Fruit fly (Drosophila melanogaster): ENCODE data around the gene mip130.

- no peak for TF ChIP-seq emc (GFP tag; optimal IDR thresholded peaks at IDR 0.05)
- peak; percentile 36; the same call in 1 of the 2 replicates for TF ChIP-seq CG5953 (GFP tag; IDR thresholded peaks at IDR 0.05)
- no peak; the same call in 1 of the 2 replicates for TF ChIP-seq NFAT (GFP tag; IDR thresholded peaks at IDR 0.05)
- TF ChIP-seq Deaf1 (tag; optimal IDR thresholded peaks at IDR 0.05), result no peak
- peak; percentile 29 for TF ChIP-seq CHES-1-like (GFP tag; optimal IDR thresholded peaks at IDR 0.05)
- peak; percentile 15 for TF ChIP-seq sug (tag; optimal IDR thresholded peaks at IDR 0.05)
- TF ChIP-seq odd (GFP tag; optimal IDR thresholded peaks at IDR 0.05), result no peak
- TF ChIP-seq CG16813 (GFP tag; IDR thresholded peaks at IDR 0.05; ENCODE audit: partially characterized antibody), result no peak
- TF ChIP-seq Dip2 (GFP tag; IDR thresholded peaks at IDR 0.05), result no peak
- TF ChIP-seq CG7271 (tag; optimal IDR thresholded peaks at IDR 0.05), result no peak
Measured at dm6 chrX:1858867-1859266, 49.2 kb upstream of the mip130 start, which contains the start of gene Lamtor5.
